Worm (Caenorhabditis elegans) whole organism, young adult: ENCODE data around the gene lelo-4.
A peak's percentile ranks its signal among the peaks of the same experiment; 100 is the strongest.

Experiments
- B0336.3 ChIP-seq: fragments of 200-800 bp; sonication (Bioruptor generic); IDR thresholded peaks from 2 replicates; pipeline ENCODE4 v1.3.6; 2022; ENCODE audit warnings: missing genetic modification characterization, missing compliant biosample characterization
- C06A6.2 ChIP-seq: fragments of 200-800 bp; sonication (Bioruptor generic); conservative IDR thresholded peaks from 2 replicates; pipeline ENCODE4 v1.3.6; 2022; ENCODE audit warnings: missing genetic modification characterization, missing compliant biosample characterization
- C17E4.6 ChIP-seq: fragments of 200-800 bp; sonication (Bioruptor generic); IDR thresholded peaks from 2 replicates; pipeline ENCODE4 v1.3.6; 2022; ENCODE audit warnings: missing genetic modification reagents, missing genetic modification characterization, missing compliant biosample characterization
- D2030.7 ChIP-seq: fragments of 200-800 bp; sonication (Bioruptor generic); IDR thresholded peaks from 2 replicates; pipeline ENCODE4 v1.3.6; 2022; ENCODE audit warnings: missing genetic modification reagents, missing genetic modification characterization, missing compliant biosample characterization
- F22D6.2 ChIP-seq: sonication (generic microtip); optimal IDR thresholded peaks from 2 replicates; lab custom pipeline; 2016; ENCODE audit warnings: mild to moderate bottlenecking, missing genetic modification characterization, missing compliant biosample characterization
- F23B12.7 ChIP-seq: sonication (generic microtip); optimal IDR thresholded peaks from 2 replicates; lab custom pipeline; 2017; ENCODE audit warnings: missing genetic modification characterization, mild to moderate bottlenecking, missing compliant biosample characterization, antibody characterized with exemption, moderate library complexity; ENCODE audit not compliant: insufficient read depth
- F33H1.4 ChIP-seq: fragments of 200-800 bp; sonication (Bioruptor generic); IDR thresholded peaks from 2 replicates; pipeline ENCODE4 v1.3.6; 2022; ENCODE audit warnings: missing genetic modification reagents, missing genetic modification characterization, missing compliant biosample characterization
- F39B2.1 ChIP-seq: fragments of 200-800 bp; sonication (Bioruptor generic); IDR thresholded peaks from 2 replicates; pipeline ENCODE4 v1.3.6; 2022; ENCODE audit warnings: missing genetic modification reagents, missing genetic modification characterization, missing compliant biosample characterization
- F52B5.7 ChIP-seq: sonication (generic microtip); optimal IDR thresholded peaks from 2 replicates; lab custom pipeline; 2016; ENCODE audit warnings: mild to moderate bottlenecking, missing genetic modification characterization, missing compliant biosample characterization
- K12H6.12 ChIP-seq: fragments of 200-800 bp; sonication (Bioruptor generic); optimal IDR thresholded peaks from 2 replicates; lab custom pipeline; 2018; ENCODE audit warnings: mild to moderate bottlenecking, missing genetic modification characterization, missing compliant biosample characterization
- T07F8.4 ChIP-seq: sonication (generic microtip); optimal IDR thresholded peaks from 2 replicates; lab custom pipeline; 2016; ENCODE audit warnings: mild to moderate bottlenecking, missing genetic modification characterization, moderate library complexity, missing compliant biosample characterization
- T26A5.8 ChIP-seq: sonication (generic microtip); optimal IDR thresholded peaks from 2 replicates; lab custom pipeline; 2016; ENCODE audit warnings: missing genetic modification characterization, missing compliant biosample characterization
- Y53F4B.3 ChIP-seq: fragments of 200-800 bp; sonication (Bioruptor generic); IDR thresholded peaks from 2 replicates; pipeline ENCODE4 v1.3.6; 2022; ENCODE audit warnings: missing genetic modification reagents, missing genetic modification characterization, missing compliant biosample characterization
- Y53G8AR.9 ChIP-seq: fragments of 200-800 bp; sonication (Bioruptor generic); conservative IDR thresholded peaks from 2 replicates; pipeline ENCODE4 v1.3.6; 2022; ENCODE audit warnings: missing genetic modification reagents, missing genetic modification characterization, missing compliant biosample characterization
- Y67H2A.10 ChIP-seq: fragments of 200-800 bp; sonication (Bioruptor generic); conservative IDR thresholded peaks from 2 replicates; pipeline ENCODE4 v1.3.6; 2022; ENCODE audit warnings: missing genetic modification reagents, missing genetic modification characterization, missing compliant biosample characterization
- Y95B8A.8 ChIP-seq: fragments of 200-800 bp; sonication (Bioruptor generic); IDR thresholded peaks from 2 replicates; pipeline ENCODE4 v1.3.6; 2022; ENCODE audit warnings: missing genetic modification reagents, missing genetic modification characterization, missing compliant biosample characterization
- akir-1 ChIP-seq: fragments of 200-800 bp; sonication (Bioruptor generic); optimal IDR thresholded peaks from 2 replicates; lab custom pipeline; 2018; ENCODE audit warnings: mild to moderate bottlenecking, missing genetic modification characterization, moderate library complexity, missing compliant biosample characterization
- attf-5 ChIP-seq: fragments of 200-800 bp; sonication (Bioruptor generic); optimal IDR thresholded peaks from 2 replicates; lab custom pipeline; 2018; ENCODE audit warnings: mild to moderate bottlenecking, missing genetic modification characterization, missing compliant biosample characterization
- bed-2 ChIP-seq: fragments of 200-800 bp; sonication (Bioruptor generic); IDR thresholded peaks from 2 replicates; pipeline ENCODE4 v1.3.6; 2022; ENCODE audit warnings: missing genetic modification reagents, missing genetic modification characterization, missing compliant biosample characterization
- ceh-100 ChIP-seq: fragments of 200-800 bp; sonication (Bioruptor generic); IDR thresholded peaks from 2 replicates; pipeline ENCODE4 v1.3.6; 2022; ENCODE audit warnings: missing genetic modification reagents, missing genetic modification characterization, missing compliant biosample characterization
- ceh-27 ChIP-seq: fragments of 200-800 bp; sonication (Bioruptor generic); optimal IDR thresholded peaks from 2 replicates; lab custom pipeline; 2018; ENCODE audit warnings: mild to moderate bottlenecking, missing genetic modification characterization, moderate library complexity, missing compliant biosample characterization
- ceh-58 ChIP-seq: fragments of 200-800 bp; sonication (Bioruptor generic); IDR thresholded peaks from 2 replicates; pipeline ENCODE4 v1.3.6; 2022; ENCODE audit warnings: missing genetic modification characterization, missing compliant biosample characterization
- ceh-91 ChIP-seq: fragments of 200-800 bp; sonication (Bioruptor generic); IDR thresholded peaks from 2 replicates; pipeline ENCODE4 v1.3.6; 2022; ENCODE audit warnings: missing genetic modification reagents, missing genetic modification characterization, missing compliant biosample characterization
- dpff-1 ChIP-seq: sonication (generic microtip); optimal IDR thresholded peaks from 2 replicates; lab custom pipeline; 2017; ENCODE audit warnings: mild to moderate bottlenecking, missing genetic modification characterization, missing compliant biosample characterization
- dpl-1 ChIP-seq: fragments of 150-350 bp; optimal IDR thresholded peaks from 2 replicates; lab custom pipeline; 2014; ENCODE audit warnings: missing biosample characterization, missing genetic modification reagents, missing genetic modification characterization
- egl-18 ChIP-seq: fragments of 200-800 bp; sonication (Bioruptor generic); IDR thresholded peaks from 2 replicates; pipeline ENCODE4 v1.3.6; 2022; ENCODE audit warnings: missing genetic modification reagents, missing genetic modification characterization, missing compliant biosample characterization
- ekl-4 ChIP-seq: fragments of 200-800 bp; sonication (Bioruptor generic); IDR thresholded peaks from 2 replicates; pipeline ENCODE4 v1.3.6; 2022; ENCODE audit warnings: missing genetic modification reagents, missing genetic modification characterization, missing compliant biosample characterization
- ets-4 ChIP-seq: fragments of 200-800 bp; sonication (Bioruptor generic); optimal IDR thresholded peaks from 2 replicates; lab custom pipeline; 2018; ENCODE audit warnings: mild to moderate bottlenecking, missing genetic modification characterization, missing compliant biosample characterization
- hmg-1.2 ChIP-seq: fragments of 200-800 bp; sonication (Bioruptor generic); IDR thresholded peaks from 2 replicates; pipeline ENCODE4 v1.3.6; 2022; ENCODE audit warnings: missing genetic modification reagents, missing genetic modification characterization, missing compliant biosample characterization
- hrde-1 ChIP-seq: sonication (generic microtip); optimal IDR thresholded peaks from 2 replicates; lab custom pipeline; 2016; ENCODE audit warnings: missing genetic modification characterization, mild to moderate bottlenecking, missing compliant biosample characterization, moderate library complexity, missing genotype, missing genetic modification reagents, borderline replicate concordance
- hsf-1 ChIP-seq: fragments of 200-800 bp; sonication (Bioruptor generic); IDR thresholded peaks from 2 replicates; pipeline ENCODE4 v1.3.6; 2022; ENCODE audit warnings: missing genetic modification reagents, missing genetic modification characterization, missing compliant biosample characterization
- let-607 ChIP-seq, 2 experiments: fragments of 200-800 bp in 1 of 2; sonication (Bioruptor generic) in 1 of 2; sonication (generic microtip) in 1 of 2; optimal IDR thresholded peaks; 2 replicates each; lab custom pipeline; 2016 to 2018; ENCODE audit warnings: mild to moderate bottlenecking in 2 of 2, missing compliant biosample characterization in 2 of 2, missing genetic modification characterization in 2 of 2, moderate library complexity in 2 of 2, missing genotype in 1 of 2
- lin-26 ChIP-seq: fragments of 200-800 bp; sonication (Bioruptor generic); IDR thresholded peaks from 2 replicates; pipeline ENCODE4 v1.3.6; 2022; ENCODE audit warnings: missing genetic modification reagents, missing genetic modification characterization, missing compliant biosample characterization
- lin-54 ChIP-seq: fragments of 200-800 bp; sonication (Bioruptor generic); optimal IDR thresholded peaks from 2 replicates; lab custom pipeline; 2018; ENCODE audit warnings: mild to moderate bottlenecking, missing genetic modification characterization, missing compliant biosample characterization
- lir-1 ChIP-seq: fragments of 200-800 bp; sonication (Bioruptor generic); conservative IDR thresholded peaks from 2 replicates; pipeline ENCODE4 v1.3.6; 2022; ENCODE audit warnings: missing genetic modification reagents, missing genetic modification characterization, missing compliant biosample characterization
- madf-8 ChIP-seq: fragments of 200-800 bp; sonication (Bioruptor generic); conservative IDR thresholded peaks from 2 replicates; pipeline ENCODE4 v1.3.6; 2022; ENCODE audit warnings: missing genetic modification reagents, missing genetic modification characterization, missing compliant biosample characterization
- mcd-1 ChIP-seq: fragments of 200-800 bp; sonication (Bioruptor generic); IDR thresholded peaks from 2 replicates; pipeline ENCODE4 v1.3.6; 2022; ENCODE audit warnings: missing genetic modification reagents, missing genetic modification characterization, missing compliant biosample characterization
- mxl-1 ChIP-seq: sonication (generic microtip); optimal IDR thresholded peaks from 2 replicates; lab custom pipeline; 2016; ENCODE audit warnings: missing genetic modification characterization, missing compliant biosample characterization
- nhr-179 ChIP-seq: sonication (generic microtip); optimal IDR thresholded peaks from 2 replicates; lab custom pipeline; 2016; ENCODE audit warnings: mild to moderate bottlenecking, missing genetic modification characterization, missing compliant biosample characterization
- nhr-80 ChIP-seq: sonication (generic microtip); optimal IDR thresholded peaks from 2 replicates; lab custom pipeline; 2016; ENCODE audit warnings: missing genetic modification characterization, missing compliant biosample characterization
- rec-8 ChIP-seq, 2 experiments: sonication (generic microtip); optimal IDR thresholded peaks; 2 replicates each; lab custom pipeline; 2016; ENCODE audit warnings: mild to moderate bottlenecking in 2 of 2, missing genetic modification characterization in 2 of 2, missing genetic modification reagents in 2 of 2, missing genotype in 2 of 2, missing biosample characterization in 1 of 2, missing compliant biosample characterization in 1 of 2, moderate library complexity in 1 of 2
- snpc-1.1 ChIP-seq: sonication (generic microtip); optimal IDR thresholded peaks from 2 replicates; lab custom pipeline; 2017; ENCODE audit warnings: missing genetic modification characterization, mild to moderate bottlenecking, missing compliant biosample characterization, antibody characterized with exemption, moderate library complexity, missing genotype, missing genetic modification reagents; ENCODE audit not compliant: insufficient read depth
- snpc-1.3 ChIP-seq: sonication (generic microtip); optimal IDR thresholded peaks from 2 replicates; lab custom pipeline; 2017; ENCODE audit warnings: missing genetic modification characterization, mild to moderate bottlenecking, missing compliant biosample characterization, antibody characterized with exemption, moderate library complexity, missing genotype, missing genetic modification reagents; ENCODE audit not compliant: insufficient read depth
- snpc-3.4 ChIP-seq: sonication (generic microtip); optimal IDR thresholded peaks from 2 replicates; lab custom pipeline; 2017; ENCODE audit warnings: missing genetic modification characterization, mild to moderate bottlenecking, missing compliant biosample characterization, antibody characterized with exemption, moderate library complexity, missing genotype, missing genetic modification reagents
- ztf-22 ChIP-seq: fragments of 200-800 bp; sonication (Bioruptor generic); optimal IDR thresholded peaks from 2 replicates; lab custom pipeline; 2018; ENCODE audit warnings: mild to moderate bottlenecking, missing genetic modification characterization, moderate library complexity, missing compliant biosample characterization

Gene lelo-4

DNA sequence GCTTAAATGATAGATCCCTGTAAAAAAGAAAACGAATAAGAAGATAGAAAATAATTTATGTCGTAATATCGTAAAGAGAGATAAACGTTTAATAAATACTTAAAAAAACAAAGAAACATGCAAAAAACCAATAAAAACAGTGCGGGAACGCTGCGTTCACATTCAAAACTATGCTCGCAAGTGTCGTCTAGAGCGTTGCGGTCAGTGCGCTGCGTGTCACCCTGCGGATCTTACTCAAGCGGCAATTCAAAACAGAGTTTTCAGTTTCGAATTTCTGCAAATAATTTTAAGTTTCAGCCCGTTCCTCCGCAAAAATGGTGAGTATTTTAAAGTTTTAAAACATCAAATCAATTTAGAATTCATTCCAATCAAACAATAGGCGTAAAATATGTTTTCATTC is at the start of gene lelo-4, which contains the start of gene tiar-1 (continued):
- TF ChIP-seq C06A6.2 (GFP tag; lab: Robert Waterston, UW), result no peak
- TF ChIP-seq snpc-1.3 (tag; lab: Kevin White, UChicago), result peak; percentile 52
- no peak for TF ChIP-seq ztf-22 (GFP tag; lab: Kevin White, UChicago)
- no peak for TF ChIP-seq bed-2 (GFP tag; lab: Robert Waterston, UW)
- TF ChIP-seq snpc-3.4 (tag; lab: Kevin White, UChicago), result peak; percentile 72
- no peak for TF ChIP-seq F22D6.2
- TF ChIP-seq F39B2.1 (GFP tag; lab: Robert Waterston, UW), result no peak
- TF ChIP-seq dpl-1 (GFP tag; lab: Kevin White, UChicago), result peak; percentile 73
- TF ChIP-seq let-607 (tag; optimal IDR thresholded peaks at IDR 0.05; lab: Kevin White, UChicago), result peak in 1 of 2 experiments; percentile 10
- no peak for TF ChIP-seq snpc-1.1 (tag; lab: Kevin White, UChicago)
- no peak for TF ChIP-seq T07F8.4 (tag; lab: Kevin White, UChicago)
- no peak for TF ChIP-seq Y67H2A.10 (GFP tag; lab: Robert Waterston, UW)
- TF ChIP-seq nhr-179 (tag; lab: Kevin White, UChicago), result no peak
- no peak; the same call in 1 of the 2 replicates for TF ChIP-seq F33H1.4 (GFP tag; lab: Robert Waterston, UW)
- no peak for TF ChIP-seq F52B5.7 (tag; lab: Kevin White, UChicago)
- TF ChIP-seq Y53G8AR.9 (GFP tag; lab: Robert Waterston, UW), result no peak
- peak; percentile 19; the same call in 1 of the 2 replicates for TF ChIP-seq D2030.7 (GFP tag; lab: Robert Waterston, UW)
- no peak for TF ChIP-seq lin-26
- TF ChIP-seq F23B12.7 (tag; lab: Kevin White, UChicago), result peak; percentile 86
- TF ChIP-seq ceh-91 (GFP tag; lab: Robert Waterston, UW), result no peak
- peak; percentile 64 for TF ChIP-seq attf-5 (GFP tag; lab: Kevin White, UChicago)
- no peak for TF ChIP-seq dpff-1 (tag; lab: Kevin White, UChicago)
- TF ChIP-seq C17E4.6, result no peak
- no peak for TF ChIP-seq lir-1 (GFP tag; lab: Robert Waterston, UW)
- TF ChIP-seq rec-8 (tag; optimal IDR thresholded peaks at IDR 0.05; lab: Kevin White, UChicago), result no peak
- peak; percentile 78 for TF ChIP-seq ceh-27
- TF ChIP-seq hrde-1 (tag; lab: Kevin White, UChicago), result no peak
- no peak for TF ChIP-seq hsf-1 (GFP tag; lab: Robert Waterston, UW)
- TF ChIP-seq T26A5.8, result no peak
- TF ChIP-seq ceh-58 (GFP tag; lab: Robert Waterston, UW), result no peak
- TF ChIP-seq K12H6.12, result peak; percentile 38
- peak; percentile 27 for TF ChIP-seq nhr-80 (tag; lab: Kevin White, UChicago)
- no peak for TF ChIP-seq B0336.3
- TF ChIP-seq egl-18 (GFP tag; lab: Robert Waterston, UW), result no peak
- TF ChIP-seq lin-54 (GFP tag; lab: Kevin White, UChicago), result peak; percentile 93
- 0 out of 2 replicates have a peak, but pooled peaks have one; percentile 45 for TF ChIP-seq mcd-1 (GFP tag; lab: Robert Waterston, UW)
- no peak for TF ChIP-seq akir-1
- TF ChIP-seq mxl-1 (tag; lab: Kevin White, UChicago), result no peak

DNA sequence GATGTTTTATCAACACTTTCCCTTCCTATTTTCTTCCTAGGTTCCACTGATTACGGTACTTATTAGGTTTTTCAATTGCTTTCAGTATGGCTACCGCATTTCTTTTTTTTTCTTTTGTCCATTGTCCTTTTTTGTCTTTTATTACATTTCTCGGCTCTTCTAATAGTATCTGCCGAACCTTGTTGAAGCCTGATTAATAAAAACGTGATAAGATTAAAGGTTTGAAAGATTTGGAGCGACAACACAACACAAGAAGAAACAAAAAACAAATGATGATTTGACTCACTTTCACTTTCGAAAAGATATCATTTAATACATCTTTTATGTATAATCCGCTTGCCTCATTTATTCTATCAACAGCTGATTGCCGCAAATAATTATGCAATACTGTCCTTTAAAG is 49.7 kb upstream of the lelo-4 start, which contains the start of gene C25H3.15:
Gene C25H3.15, plus strand, starts transcription at position 301 of the 400 bp plus-strand sequence.
- TF ChIP-seq ets-4 (GFP tag; lab: Kevin White, UChicago) (no peak), hmg-1.2 (GFP tag; lab: Robert Waterston, UW) (no peak), madf-8 (GFP tag; lab: Robert Waterston, UW) (no peak), ceh-100 (GFP tag; lab: Robert Waterston, UW) (no peak), Y95B8A.8 (GFP tag; lab: Robert Waterston, UW) (no peak), ekl-4 (GFP tag; lab: Robert Waterston, UW) (no peak), Y53F4B.3 (GFP tag; lab: Robert Waterston, UW) (no peak)
